Worm (Caenorhabditis elegans) whole organism, late embryonic: ENCODE data around the gene rpn-6.1.

ENCODE experiments used
- elt-2 ChIP-seq: sonication (generic microtip); optimal IDR thresholded peaks from 2 replicates; lab custom pipeline; 2016; ENCODE audit warnings: missing genetic modification reagents, missing genetic modification characterization, missing compliant biosample characterization
- fkh-10 ChIP-seq: fragments of 150-350 bp; optimal IDR thresholded peaks from 2 replicates; lab custom pipeline; 2014; ENCODE audit warnings: missing biosample characterization, missing genetic modification reagents, missing genetic modification characterization
- unc-42 ChIP-seq: sonication (generic microtip); optimal IDR thresholded peaks from 2 replicates; lab custom pipeline; 2016; ENCODE audit warnings: missing genotype, missing genetic modification characterization, missing compliant biosample characterization

DNA sequence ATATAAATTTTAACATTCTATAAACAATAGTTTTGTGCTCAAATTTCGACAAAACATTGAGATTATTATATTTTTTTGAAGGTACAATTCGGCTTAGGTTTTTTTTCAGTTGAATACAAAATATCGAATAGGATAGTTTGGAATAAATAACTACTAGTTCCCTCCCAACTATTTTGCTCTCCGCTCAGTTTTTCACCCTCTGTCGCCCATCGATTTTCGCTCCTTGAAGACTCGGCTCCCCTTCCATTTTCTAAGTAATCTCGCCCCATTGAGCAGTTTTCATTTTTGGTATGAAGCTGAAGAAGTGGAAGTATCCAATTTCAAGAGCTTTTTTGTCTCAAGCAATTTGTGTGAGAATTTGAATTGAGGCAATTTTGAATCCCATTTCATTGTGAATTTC is 11.9 kb upstream of the rpn-6.1 start, which contains the start of gene F31E3.2:
- TF ChIP-seq elt-2 (tag; lab: Kevin White, UChicago) (no peak), fkh-10 (GFP tag; lab: Kevin White, UChicago) (no peak), unc-42 (tag; lab: Kevin White, UChicago) (no peak)
